Worm (Caenorhabditis elegans): ENCODE results near the gene F44B9.5.

F44B9.5 gene

DNA sequence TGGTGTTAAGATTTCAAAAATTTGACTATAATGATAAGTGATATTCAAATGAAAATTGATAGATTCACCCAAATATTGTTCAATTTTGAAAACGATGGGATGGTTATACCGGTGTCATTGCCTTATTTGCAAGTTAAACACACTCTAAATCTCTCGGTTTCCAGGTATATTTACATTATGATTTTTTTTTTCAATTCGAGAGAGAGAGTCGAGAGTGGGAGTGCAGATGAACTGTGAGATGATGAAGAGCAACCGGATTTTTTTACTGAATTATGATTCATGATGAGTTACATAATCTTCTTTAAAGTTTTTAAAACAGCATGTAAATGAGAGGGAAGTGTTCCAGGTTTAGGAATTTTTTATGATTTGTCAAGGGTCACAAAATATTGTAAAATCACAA, 17.2 kb upstream of the F44B9.5 start, which contains the start of gene F44B9.10:
F44B9.10 (minus strand) TSS at position 101 of the 400 bp plus-strand sequence.
- TF ChIP-seq aly-1 (tag; optimal IDR thresholded peaks at IDR 0.05) (no peak), tbx-37 (GFP tag; conservative IDR thresholded peaks at IDR 0.05) (no peak), ceh-36 (tag; optimal IDR thresholded peaks at IDR 0.05) (no peak)

DNA sequence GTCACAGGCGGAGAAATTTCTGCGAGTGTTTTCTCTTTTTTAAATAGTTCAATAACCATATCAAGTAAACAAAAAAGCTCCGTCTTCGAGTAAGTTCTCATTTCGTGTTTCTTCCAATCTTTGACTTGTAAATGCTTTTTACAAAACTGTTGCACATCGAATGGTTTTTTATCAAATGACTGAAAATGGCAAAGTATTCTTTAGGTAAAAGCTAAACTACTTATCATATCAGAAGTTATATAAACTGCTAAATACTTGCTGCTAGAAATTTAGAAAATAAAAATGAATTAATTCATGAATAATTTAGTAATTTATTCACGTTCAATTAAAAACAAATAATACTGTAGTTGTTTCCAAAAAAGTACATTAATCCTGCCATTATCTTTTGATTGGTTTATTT, 14.6 kb upstream of the F44B9.5 start, which contains the start of gene F44B9.9:
F44B9.9 (minus strand) TSS at position 101 of the 400 bp plus-strand sequence.
- TF ChIP-seq ceh-13 (GFP tag; optimal IDR thresholded peaks at IDR 0.05), result no peak
- no peak for TF ChIP-seq flt-1 (GFP tag; IDR thresholded peaks at IDR 0.05)
- no peak for TF ChIP-seq tbx-11 (GFP tag; IDR thresholded peaks at IDR 0.05)

DNA sequence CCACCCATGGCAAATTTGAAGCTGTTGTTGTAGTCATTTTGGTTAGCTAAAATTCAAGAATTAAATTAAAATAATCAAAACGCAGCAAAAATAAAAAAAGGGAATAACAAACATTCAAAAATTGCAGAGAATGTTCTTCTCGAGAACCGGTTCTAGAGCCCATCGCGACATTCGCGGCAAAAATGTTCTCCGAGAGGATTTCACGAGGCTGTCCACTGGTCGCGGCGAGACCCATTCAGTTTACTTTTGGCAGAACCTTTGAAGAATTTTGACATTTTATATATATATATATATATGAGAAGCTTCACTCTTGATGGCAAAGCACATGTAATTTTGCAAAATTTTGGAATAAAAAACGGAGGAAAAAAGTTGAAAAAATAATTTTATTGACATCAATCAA, 13.1 kb upstream of the F44B9.5 start, which contains the start of gene F44B9.8:
F44B9.8 (minus strand) TSS at position 163 of the 400 bp plus-strand sequence.
- TF ChIP-seq ama-1 (optimal IDR thresholded peaks at IDR 0.05) (no peak), tbx-37 (GFP tag; conservative IDR thresholded peaks at IDR 0.05) (no peak)

DNA sequence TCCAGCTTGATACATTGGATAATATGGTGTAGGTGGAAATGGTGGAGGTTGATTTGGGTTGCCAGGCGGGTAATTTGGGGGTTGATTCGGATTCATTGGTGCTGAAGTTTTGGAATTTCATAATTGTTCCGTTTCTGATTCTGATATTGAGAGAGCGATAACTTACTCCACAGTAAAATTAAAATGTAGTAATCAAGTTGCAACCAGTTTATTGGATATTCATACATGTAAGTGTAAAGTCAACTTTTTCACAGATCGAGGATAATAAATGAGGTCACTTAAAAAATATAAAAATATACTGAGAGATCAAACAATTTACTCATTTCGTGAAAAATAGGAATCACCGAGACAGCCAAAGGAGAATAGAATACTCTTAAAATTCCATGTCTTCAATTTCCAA, 11.6 kb upstream of the F44B9.5 start, which contains the start of gene mdt-30:
mdt-30 (minus strand) TSS at position 101 of the 400 bp plus-strand sequence.
- no peak for TF ChIP-seq F13C5.2 (tag; optimal IDR thresholded peaks at IDR 0.05)
- no peak for TF ChIP-seq tbx-37 (GFP tag; conservative IDR thresholded peaks at IDR 0.05)
- TF ChIP-seq ceh-36 (tag; optimal IDR thresholded peaks at IDR 0.05), result no peak
- no peak for TF ChIP-seq hnd-1 (tag; optimal IDR thresholded peaks at IDR 0.05)
- TF ChIP-seq tra-4 (tag; optimal IDR thresholded peaks at IDR 0.05), result no peak
- no peak for TF ChIP-seq ama-1 (optimal IDR thresholded peaks at IDR 0.05)
- no peak for TF ChIP-seq B0310.2 (tag; optimal IDR thresholded peaks at IDR 0.05)
- TF ChIP-seq ets-7 (tag; optimal IDR thresholded peaks at IDR 0.05), result no peak
- no peak for TF ChIP-seq hmg-4 (GFP tag; optimal IDR thresholded peaks at IDR 0.05)
- no peak for TF ChIP-seq sea-1 (GFP tag; conservative IDR thresholded peaks at IDR 0.05)
- TF ChIP-seq aly-1 (tag; optimal IDR thresholded peaks at IDR 0.05), result no peak
- TF ChIP-seq ceh-13 (GFP tag; optimal IDR thresholded peaks at IDR 0.05), result no peak
- no peak for TF ChIP-seq tbx-11 (GFP tag; IDR thresholded peaks at IDR 0.05)
- TF ChIP-seq scrt-1 (GFP tag; IDR thresholded peaks at IDR 0.05), result no peak
- no peak for TF ChIP-seq hmbx-1 (tag; optimal IDR thresholded peaks at IDR 0.05)
- no peak for TF ChIP-seq flt-1 (GFP tag; IDR thresholded peaks at IDR 0.05)
- no peak for TF ChIP-seq pes-1 (GFP tag; IDR thresholded peaks at IDR 0.05)

DNA sequence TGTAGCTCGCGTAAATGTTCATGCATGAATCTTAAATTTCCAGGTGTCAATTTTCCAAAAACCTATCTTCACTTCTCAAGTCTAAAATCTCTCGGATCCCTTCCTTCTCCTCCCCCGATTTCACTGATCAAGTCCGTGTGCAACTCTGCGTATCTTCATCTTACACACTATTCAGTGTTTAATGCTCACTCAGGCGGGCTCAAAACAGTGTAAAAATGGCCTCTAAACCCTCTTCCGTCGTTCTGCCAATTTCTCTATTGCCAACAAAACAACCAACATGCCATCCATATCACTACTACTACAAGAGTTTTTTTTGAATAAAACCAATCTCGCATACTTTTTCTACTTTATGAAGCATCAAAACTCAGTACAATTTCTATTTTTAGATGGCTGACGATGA, 5.7 kb upstream of the F44B9.5 start, which contains the start of gene F44B9.2:
F44B9.2 (plus strand) TSS at position 387 of the 400 bp plus-strand sequence.
- TF ChIP-seq hnd-1 (tag; optimal IDR thresholded peaks at IDR 0.05), result no peak
- no peak for TF ChIP-seq tbx-37 (GFP tag; conservative IDR thresholded peaks at IDR 0.05)
- TF ChIP-seq tra-4 (tag; optimal IDR thresholded peaks at IDR 0.05), result no peak
- TF ChIP-seq ceh-36 (tag; optimal IDR thresholded peaks at IDR 0.05), result no peak
- no peak for TF ChIP-seq F13C5.2 (tag; optimal IDR thresholded peaks at IDR 0.05)
- TF ChIP-seq flt-1 (GFP tag; IDR thresholded peaks at IDR 0.05), result no peak
- no peak for TF ChIP-seq hmbx-1 (tag; optimal IDR thresholded peaks at IDR 0.05)
- TF ChIP-seq B0310.2 (tag; optimal IDR thresholded peaks at IDR 0.05), result no peak
- no peak for TF ChIP-seq scrt-1 (GFP tag; IDR thresholded peaks at IDR 0.05)
- TF ChIP-seq tbx-11 (GFP tag; IDR thresholded peaks at IDR 0.05), result no peak

DNA sequence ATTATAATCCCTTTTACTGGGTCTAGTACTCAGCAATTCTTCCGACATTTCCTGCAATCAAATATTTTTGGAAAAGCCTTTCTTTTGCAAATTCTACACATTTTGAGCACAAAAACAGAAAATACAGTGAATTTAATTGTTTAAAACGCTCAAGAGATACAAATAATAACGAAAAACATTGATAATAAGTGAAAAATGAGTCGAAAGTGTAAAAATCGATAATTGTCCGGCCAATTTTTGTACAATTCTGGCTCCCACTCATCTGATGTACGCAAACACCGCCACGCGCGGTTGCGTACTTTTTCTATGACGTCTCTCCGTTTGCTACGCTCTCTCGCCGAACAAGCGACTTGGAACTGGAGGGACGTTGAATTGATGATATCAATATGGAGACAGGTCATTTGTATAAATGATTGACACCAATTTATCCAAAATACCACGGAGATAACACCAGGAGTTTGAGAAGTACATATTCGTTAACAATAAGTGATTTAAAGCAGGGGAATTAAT, 4.5 kb upstream of the F44B9.5 start, which contains the start of gene lin-36:
lin-36 (minus strand) TSS at position 51 of the 510 bp plus-strand sequence.
- TF ChIP-seq aly-1 (tag; optimal IDR thresholded peaks at IDR 0.05), result no peak
- peak; percentile 26 for TF ChIP-seq hmg-4 (GFP tag; optimal IDR thresholded peaks at IDR 0.05)
- TF ChIP-seq tbx-37 (GFP tag; conservative IDR thresholded peaks at IDR 0.05), result no peak
- 0 out of 2 replicates have a peak, but pooled peaks have one; percentile 11 for TF ChIP-seq sea-1 (GFP tag; conservative IDR thresholded peaks at IDR 0.05)
- peak; percentile 78 for TF ChIP-seq F13C5.2 (tag; optimal IDR thresholded peaks at IDR 0.05)
- TF ChIP-seq ceh-13 (GFP tag; optimal IDR thresholded peaks at IDR 0.05), result no peak
- TF ChIP-seq pes-1 (GFP tag; IDR thresholded peaks at IDR 0.05), result peak; percentile 57; the same call in 1 of the 2 replicates

DNA sequence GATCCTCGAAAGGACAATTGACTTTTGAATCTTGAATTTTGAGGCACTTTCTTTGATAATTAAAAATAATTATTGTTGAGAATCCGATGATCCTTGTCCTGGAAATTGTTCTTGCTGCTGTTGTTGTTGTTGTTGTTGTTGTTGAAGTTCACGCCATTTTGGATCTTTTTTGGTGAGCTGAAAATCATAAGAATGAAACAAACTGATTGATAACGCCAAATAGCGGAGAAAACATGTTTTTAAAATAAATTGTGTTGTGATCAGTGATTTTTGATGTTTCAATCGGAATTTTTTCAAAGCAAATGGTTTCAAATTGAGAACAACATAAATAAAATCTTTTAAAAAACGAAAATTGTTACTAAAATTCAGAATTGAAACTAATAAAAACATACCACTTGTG, 715 bp upstream of the F44B9.5 start:
- no peak for TF ChIP-seq hmbx-1 (tag; optimal IDR thresholded peaks at IDR 0.05)
- TF ChIP-seq aly-1 (tag; optimal IDR thresholded peaks at IDR 0.05), result no peak
- no peak for TF ChIP-seq tra-4 (tag; optimal IDR thresholded peaks at IDR 0.05)
- no peak for TF ChIP-seq ceh-36 (tag; optimal IDR thresholded peaks at IDR 0.05)
- TF ChIP-seq F13C5.2 (tag; optimal IDR thresholded peaks at IDR 0.05), result no peak
- no peak for TF ChIP-seq sea-1 (GFP tag; conservative IDR thresholded peaks at IDR 0.05)
- no peak for TF ChIP-seq tbx-37 (GFP tag; conservative IDR thresholded peaks at IDR 0.05)
- no peak for TF ChIP-seq hnd-1 (tag; optimal IDR thresholded peaks at IDR 0.05)
- no peak for TF ChIP-seq ets-7 (tag; optimal IDR thresholded peaks at IDR 0.05)
- no peak for TF ChIP-seq B0310.2 (tag; optimal IDR thresholded peaks at IDR 0.05)

DNA sequence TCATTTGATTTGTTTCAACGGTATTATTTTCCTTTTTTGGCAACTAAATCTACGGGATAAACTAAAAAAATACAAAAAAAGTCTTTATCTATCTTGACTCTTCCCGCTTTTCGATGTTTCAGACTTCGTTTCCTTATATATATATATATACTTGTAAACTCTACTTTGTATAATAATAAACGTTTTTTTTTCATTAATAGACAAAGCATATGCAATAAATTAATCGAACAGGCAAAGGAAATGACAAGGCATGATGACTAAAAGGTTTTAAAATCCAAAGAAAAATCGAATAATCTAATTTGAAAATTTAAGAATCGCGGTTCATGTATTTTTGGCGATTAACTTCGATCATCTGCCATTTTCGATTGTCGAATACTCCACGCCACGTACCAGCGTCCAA, 2.8 kb downstream of the F44B9.5 start:
- no peak for TF ChIP-seq ets-7 (tag; optimal IDR thresholded peaks at IDR 0.05)
- TF ChIP-seq flt-1 (GFP tag; IDR thresholded peaks at IDR 0.05), result no peak
- no peak for TF ChIP-seq tbx-11 (GFP tag; IDR thresholded peaks at IDR 0.05)
- TF ChIP-seq ceh-36 (tag; optimal IDR thresholded peaks at IDR 0.05), result no peak
- TF ChIP-seq aly-1 (tag; optimal IDR thresholded peaks at IDR 0.05), result no peak
- no peak for TF ChIP-seq scrt-1 (GFP tag; IDR thresholded peaks at IDR 0.05)
- TF ChIP-seq sea-1 (GFP tag; conservative IDR thresholded peaks at IDR 0.05), result no peak
- TF ChIP-seq hmbx-1 (tag; optimal IDR thresholded peaks at IDR 0.05), result no peak
- no peak for TF ChIP-seq F13C5.2 (tag; optimal IDR thresholded peaks at IDR 0.05)
- no peak for TF ChIP-seq tbx-37 (GFP tag; conservative IDR thresholded peaks at IDR 0.05)
- no peak for TF ChIP-seq B0310.2 (tag; optimal IDR thresholded peaks at IDR 0.05)
